Worm (Caenorhabditis elegans) whole organism, mixed stage, embryonic: ENCODE results near the gene T04B2.7.

Source experiments
- M03D4.4 ChIP-seq: sonication (generic microtip); optimal IDR thresholded peaks from 2 replicates; lab custom pipeline; 2017; ENCODE audit warnings: mild to moderate bottlenecking, missing genetic modification characterization, missing compliant biosample characterization
- bed-3 ChIP-seq: fragments of 200-800 bp; sonication (Bioruptor generic); optimal IDR thresholded peaks from 3 replicates; lab custom pipeline; 2018; ENCODE audit warnings: mild to moderate bottlenecking, missing genetic modification characterization, moderate library complexity, missing compliant biosample characterization
- blmp-1 ChIP-seq: fragments of 150-350 bp; optimal IDR thresholded peaks from 2 replicates; lab custom pipeline; 2014; ENCODE audit warnings: missing biosample characterization, missing genetic modification characterization
- ceh-39 ChIP-seq: fragments of 150-350 bp; optimal IDR thresholded peaks from 2 replicates; lab custom pipeline; 2014; ENCODE audit warnings: missing biosample characterization, missing genetic modification characterization
- ceh-83 ChIP-seq: fragments of 200-800 bp; sonication (Bioruptor generic); optimal IDR thresholded peaks from 2 replicates; lab custom pipeline; 2018; ENCODE audit warnings: mild to moderate bottlenecking, missing genetic modification characterization, missing compliant biosample characterization
- ces-1 ChIP-seq: fragments of 150-350 bp; optimal IDR thresholded peaks from 2 replicates; lab custom pipeline; 2014; ENCODE audit warnings: missing biosample characterization, missing genetic modification reagents, missing genetic modification characterization
- cnd-1 ChIP-seq: fragments of 200-800 bp; sonication (Bioruptor generic); optimal IDR thresholded peaks from 2 replicates; lab custom pipeline; 2018; ENCODE audit warnings: mild to moderate bottlenecking, missing genetic modification characterization, missing compliant biosample characterization
- drap-1 ChIP-seq: fragments of 200-800 bp; sonication (Bioruptor generic); optimal IDR thresholded peaks from 3 replicates; lab custom pipeline; 2018; ENCODE audit warnings: mild to moderate bottlenecking, missing genetic modification characterization, missing compliant biosample characterization
- elt-1 ChIP-seq: sonication (generic microtip); optimal IDR thresholded peaks from 2 replicates; lab custom pipeline; 2017; ENCODE audit warnings: missing genetic modification characterization, mild to moderate bottlenecking, missing compliant biosample characterization, antibody characterized with exemption, moderate library complexity, borderline replicate concordance; ENCODE audit not compliant: insufficient read depth
- elt-3 ChIP-seq: fragments of 150-350 bp; optimal IDR thresholded peaks from 2 replicates; lab custom pipeline; 2014; ENCODE audit warnings: missing biosample characterization, missing genetic modification characterization
- flh-1 ChIP-seq: fragments of 200-800 bp; sonication (Bioruptor generic); optimal IDR thresholded peaks from 2 replicates; lab custom pipeline; 2018; ENCODE audit warnings: mild to moderate bottlenecking, missing genetic modification characterization, moderate library complexity, missing compliant biosample characterization
- hlh-1 ChIP-seq: fragments of 150-350 bp; optimal IDR thresholded peaks from 2 replicates; lab custom pipeline; 2014; ENCODE audit warnings: missing biosample characterization, missing genetic modification reagents, missing genetic modification characterization
- lin-32 ChIP-seq: fragments of 200-800 bp; sonication (Bioruptor generic); optimal IDR thresholded peaks from 2 replicates; lab custom pipeline; 2018; ENCODE audit warnings: mild to moderate bottlenecking, missing genetic modification characterization, missing compliant biosample characterization
- lsy-2 ChIP-seq: fragments of 150-350 bp; optimal IDR thresholded peaks from 2 replicates; lab custom pipeline; 2014; ENCODE audit warnings: missing biosample characterization, missing genetic modification characterization
- mab-5 ChIP-seq: fragments of 150-350 bp; optimal IDR thresholded peaks from 2 replicates; lab custom pipeline; 2014; ENCODE audit warnings: missing biosample characterization, missing genetic modification characterization
- mep-1 ChIP-seq: fragments of 150-350 bp; optimal IDR thresholded peaks from 2 replicates; lab custom pipeline; 2017; ENCODE audit warnings: missing biosample characterization, missing genetic modification reagents, missing genetic modification characterization, inconsistent platforms
- nhr-12 ChIP-seq: fragments of 150-350 bp; optimal IDR thresholded peaks from 2 replicates; lab custom pipeline; 2014; ENCODE audit warnings: missing biosample characterization, missing genetic modification characterization
- nhr-237 ChIP-seq: fragments of 150-350 bp; optimal IDR thresholded peaks from 2 replicates; lab custom pipeline; 2014; ENCODE audit warnings: missing biosample characterization, missing genetic modification characterization
- nhr-28 ChIP-seq: fragments of 150-350 bp; optimal IDR thresholded peaks from 2 replicates; lab custom pipeline; 2014; ENCODE audit warnings: missing biosample characterization, missing genetic modification characterization
- nhr-76 ChIP-seq: sonication (generic microtip); optimal IDR thresholded peaks from 2 replicates; lab custom pipeline; 2017; ENCODE audit warnings: missing biosample characterization, missing genetic modification characterization
- sem-2 ChIP-seq: fragments of 200-800 bp; sonication (Bioruptor generic); optimal IDR thresholded peaks from 2 replicates; lab custom pipeline; 2018; ENCODE audit warnings: mild to moderate bottlenecking, missing genetic modification characterization, missing compliant biosample characterization
- snpc-4 ChIP-seq: fragments of 150-350 bp; optimal IDR thresholded peaks from 2 replicates; lab custom pipeline; 2014; ENCODE audit warnings: missing biosample characterization, missing genetic modification characterization
- sptf-1 ChIP-seq: sonication (generic microtip); optimal IDR thresholded peaks from 2 replicates; lab custom pipeline; 2017; ENCODE audit warnings: mild to moderate bottlenecking, missing genetic modification characterization, moderate library complexity, missing compliant biosample characterization
- tbx-8 ChIP-seq: fragments of 200-800 bp; sonication (Bioruptor generic); optimal IDR thresholded peaks from 2 replicates; lab custom pipeline; 2018; ENCODE audit warnings: mild to moderate bottlenecking, missing genetic modification characterization, moderate library complexity, missing compliant biosample characterization
- unc-120 ChIP-seq: sonication (generic microtip); optimal IDR thresholded peaks from 2 replicates; lab custom pipeline; 2017; ENCODE audit warnings: missing genetic modification characterization, missing compliant biosample characterization; ENCODE audit not compliant: poor library complexity, severe bottlenecking
- unc-39 ChIP-seq: fragments of 150-350 bp; optimal IDR thresholded peaks from 2 replicates; lab custom pipeline; 2014; ENCODE audit warnings: missing biosample characterization, missing genetic modification characterization
- unc-62 ChIP-seq: fragments of 150-350 bp; optimal IDR thresholded peaks from 2 replicates; lab custom pipeline; 2014; ENCODE audit warnings: missing biosample characterization, missing genetic modification reagents, missing genetic modification characterization
- zip-8 ChIP-seq: fragments of 150-350 bp; optimal IDR thresholded peaks from 2 replicates; lab custom pipeline; 2014; ENCODE audit warnings: missing biosample characterization, missing genetic modification characterization
- ztf-11 ChIP-seq: fragments of 150-350 bp; optimal IDR thresholded peaks from 2 replicates; lab custom pipeline; 2014; ENCODE audit warnings: missing biosample characterization, missing genetic modification characterization

T04B2.7 gene

ce11 chrIV:10075034-10075510, 19.0 kb upstream of the T04B2.7 start, which contains the start of the genes ttbk-4 and W01B6.4:
Gene ttbk-4 (minus strand): TSS chrIV:10075134.
Gene W01B6.4 (plus strand): TSS chrIV:10075460.
- TF ChIP-seq nhr-28 (tag; lab: Kevin White, UChicago) (no peak), tbx-8 (GFP tag; lab: Kevin White, UChicago) (no peak), nhr-12 (tag; lab: Kevin White, UChicago) (no peak), drap-1 (GFP tag; lab: Kevin White, UChicago) (no peak), ceh-39 (tag; lab: Kevin White, UChicago) (no peak), snpc-4 (tag; lab: Kevin White, UChicago) (no peak), ztf-11 (tag; lab: Kevin White, UChicago) (no peak), unc-39 (no peak), sem-2 (GFP tag; lab: Kevin White, UChicago) (no peak), blmp-1 (tag; lab: Kevin White, UChicago) (no peak), unc-62 (GFP tag; lab: Kevin White, UChicago) (no peak), hlh-1 (no peak), lsy-2 (tag; lab: Kevin White, UChicago) (no peak)

DNA sequence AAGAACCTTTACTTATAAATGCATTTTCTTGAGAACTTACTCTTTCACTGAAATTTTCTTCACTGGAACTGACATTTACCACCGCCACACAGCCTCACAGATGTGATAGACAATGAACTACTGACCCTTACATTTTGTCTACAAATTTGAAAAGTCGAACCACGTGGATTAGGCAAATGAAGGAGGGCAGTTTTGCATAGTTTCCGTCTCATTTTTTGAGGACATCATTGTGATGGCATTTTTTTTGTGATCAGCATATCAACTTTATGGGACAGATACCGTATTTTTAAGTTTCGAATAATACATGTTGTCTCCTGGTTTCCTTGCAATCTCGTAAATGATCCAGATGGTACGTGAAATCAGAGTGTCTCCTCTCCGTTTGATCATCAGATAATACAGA, 16.5 kb upstream of the T04B2.7 start, which contains the start of gene W01B6.3:
TSS of gene W01B6.3 (minus strand) at position 101 of the 400 bp plus-strand sequence.
- TF ChIP-seq flh-1 (GFP tag; lab: Kevin White, UChicago) (no peak), unc-39 (no peak), ztf-11 (tag; lab: Kevin White, UChicago) (no peak), mep-1 (tag; lab: Kevin White, UChicago) (no peak), elt-3 (tag; lab: Kevin White, UChicago) (no peak), lsy-2 (tag; lab: Kevin White, UChicago) (no peak), lin-32 (no peak), bed-3 (GFP tag; lab: Kevin White, UChicago) (no peak), drap-1 (GFP tag; lab: Kevin White, UChicago) (no peak), elt-1 (no peak), unc-120 (no peak), mab-5 (tag; lab: Kevin White, UChicago) (no peak), ceh-39 (tag; lab: Kevin White, UChicago) (no peak), M03D4.4 (tag; lab: Kevin White, UChicago) (no peak), nhr-12 (tag; lab: Kevin White, UChicago) (no peak), zip-8 (tag; lab: Kevin White, UChicago) (no peak), snpc-4 (tag; lab: Kevin White, UChicago) (no peak)

DNA sequence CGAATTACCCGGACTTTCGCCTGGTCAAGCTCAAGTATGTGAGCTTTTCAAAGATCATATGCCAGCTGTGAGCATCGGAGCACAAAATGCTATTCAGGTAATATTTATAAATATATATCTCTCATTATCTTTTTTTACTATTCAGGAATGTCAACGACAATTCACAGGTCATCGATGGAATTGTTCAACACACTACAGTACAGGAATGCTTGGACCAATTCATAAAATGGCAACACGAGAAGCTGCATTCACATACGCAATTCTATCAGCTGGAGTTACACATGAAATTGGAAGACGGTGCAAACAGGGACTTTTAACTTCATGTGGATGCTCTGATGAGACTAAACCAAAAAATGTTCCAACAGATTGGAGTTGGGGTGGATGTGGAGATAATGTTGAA, 12.2 kb upstream of the T04B2.7 start:
- TF ChIP-seq snpc-4 (tag; lab: Kevin White, UChicago) (no peak), sptf-1 (tag; lab: Kevin White, UChicago) (no peak), mep-1 (tag; lab: Kevin White, UChicago) (no peak), flh-1 (GFP tag; lab: Kevin White, UChicago) (no peak), hlh-1 (no peak), cnd-1 (no peak), unc-39 (no peak), drap-1 (GFP tag; lab: Kevin White, UChicago) (no peak), unc-62 (GFP tag; lab: Kevin White, UChicago) (no peak), ceh-83 (GFP tag; lab: Kevin White, UChicago) (no peak), nhr-28 (tag; lab: Kevin White, UChicago) (no peak), unc-120 (no peak), ztf-11 (tag; lab: Kevin White, UChicago) (no peak), M03D4.4 (tag; lab: Kevin White, UChicago) (no peak), ces-1 (GFP tag; lab: Kevin White, UChicago) (no peak), lsy-2 (tag; lab: Kevin White, UChicago) (no peak), tbx-8 (GFP tag; lab: Kevin White, UChicago) (no peak)

ce11 chrIV:10067541-10067940, 11.5 kb upstream of the T04B2.7 start, which contains the start of gene cwn-2:
Gene cwn-2 (plus strand): TSS chrIV:10067816.
- TF ChIP-seq snpc-4 (tag; lab: Kevin White, UChicago) (no peak), nhr-76 (tag; lab: Kevin White, UChicago) (no peak), nhr-12 (tag; lab: Kevin White, UChicago) (no peak), ces-1 (GFP tag; lab: Kevin White, UChicago) (no peak), ceh-83 (GFP tag; lab: Kevin White, UChicago) (no peak), nhr-237 (tag; lab: Kevin White, UChicago) (no peak), blmp-1 (tag; lab: Kevin White, UChicago) (no peak), drap-1 (GFP tag; lab: Kevin White, UChicago) (no peak), hlh-1 (no peak), elt-1 (no peak), elt-3 (tag; lab: Kevin White, UChicago) (no peak)
- TF ChIP-seq, all 35 proteins: peak for 0
